Worm (Caenorhabditis elegans) whole organism, L4/young adult: Measurements from ENCODE around the gene sco-1.

ENCODE experiments used
- dao-5 ChIP-seq: sonication (generic microtip); optimal IDR thresholded peaks from 2 replicates; lab custom pipeline; 2016; ENCODE audit warnings: missing genotype, missing genetic modification characterization, moderate library complexity, missing compliant biosample characterization
- him-1 ChIP-seq: sonication (generic microtip); optimal IDR thresholded peaks from 2 replicates; lab custom pipeline; 2016; ENCODE audit warnings: missing genotype, missing genetic modification reagents, missing genetic modification characterization, missing compliant biosample characterization

- no peak for TF ChIP-seq him-1
- TF ChIP-seq dao-5, result no peak
Observed at ce11 chrII:4294801-4295200, 4.7 kb upstream of the sco-1 start, which contains the start of gene rml-4.
